Worm (Caenorhabditis elegans): Measurements from ENCODE around the gene F40F9.10.

F40F9.10 gene

ce11 chrV:9713532-9713931, at the start of gene F40F9.10:
Gene F40F9.10 (minus strand): TSS chrV:9713632.
- TF ChIP-seq dao-5 (tag; optimal IDR thresholded peaks at IDR 0.05) (no peak), W03F9.2 (tag; optimal IDR thresholded peaks at IDR 0.05) (no peak), him-1 (tag; optimal IDR thresholded peaks at IDR 0.05) (no peak)

ce11 chrV:9758437-9758836, 45.0 kb upstream of the F40F9.10 start:
- TF ChIP-seq dao-5 (tag; optimal IDR thresholded peaks at IDR 0.05), result no peak
- no peak for TF ChIP-seq W03F9.2 (tag; optimal IDR thresholded peaks at IDR 0.05)

- no peak for TF ChIP-seq dao-5 (tag; optimal IDR thresholded peaks at IDR 0.05)
- no peak for TF ChIP-seq him-1 (tag; optimal IDR thresholded peaks at IDR 0.05)
Measured at ce11 chrV:9757884-9758283, 44.5 kb upstream of the F40F9.10 start, which contains the start of gene F58E6.11. Gene F58E6.11 (minus strand): TSS chrV:9757984.

ce11 chrV:9756242-9756641, 42.8 kb upstream of the F40F9.10 start, which contains the start of gene hrg-3:
Gene hrg-3 (plus strand): TSS chrV:9756468.
- no peak for TF ChIP-seq W03F9.2 (tag; optimal IDR thresholded peaks at IDR 0.05)
- TF ChIP-seq him-1 (tag; optimal IDR thresholded peaks at IDR 0.05), result no peak
- TF ChIP-seq dao-5 (tag; optimal IDR thresholded peaks at IDR 0.05), result no peak

ce11 chrV:9755725-9756124, 42.3 kb upstream of the F40F9.10 start, which contains the start of gene F58E6.8:
Gene F58E6.8 (minus strand): TSS chrV:9755825.
- TF ChIP-seq dao-5 (tag; optimal IDR thresholded peaks at IDR 0.05) (no peak), W03F9.2 (tag; optimal IDR thresholded peaks at IDR 0.05) (no peak), him-1 (tag; optimal IDR thresholded peaks at IDR 0.05) (no peak)

- TF ChIP-seq him-1 (tag; optimal IDR thresholded peaks at IDR 0.05) (no peak), W03F9.2 (tag; optimal IDR thresholded peaks at IDR 0.05) (no peak), dao-5 (tag; optimal IDR thresholded peaks at IDR 0.05) (no peak)
Measured at ce11 chrV:9754459-9754858, 41.0 kb upstream of the F40F9.10 start, which contains the start of gene F58E6.5. Gene F58E6.5 (minus strand): TSS chrV:9754559.

- no peak for TF ChIP-seq him-1 (tag; optimal IDR thresholded peaks at IDR 0.05)
- TF ChIP-seq dao-5 (tag; optimal IDR thresholded peaks at IDR 0.05), result no peak
- no peak for TF ChIP-seq W03F9.2 (tag; optimal IDR thresholded peaks at IDR 0.05)
Measured at ce11 chrV:9753554-9753953, 40.1 kb upstream of the F40F9.10 start.

ce11 chrV:9752918-9753317, 39.5 kb upstream of the F40F9.10 start, which contains the start of gene F58E6.6:
Gene F58E6.6 (minus strand): TSS chrV:9753018.
- no peak for TF ChIP-seq W03F9.2 (tag; optimal IDR thresholded peaks at IDR 0.05)
- TF ChIP-seq him-1 (tag; optimal IDR thresholded peaks at IDR 0.05), result no peak
- no peak for TF ChIP-seq dao-5 (tag; optimal IDR thresholded peaks at IDR 0.05)

- TF ChIP-seq dao-5 (tag; optimal IDR thresholded peaks at IDR 0.05) (no peak), W03F9.2 (tag; optimal IDR thresholded peaks at IDR 0.05) (no peak), him-1 (tag; optimal IDR thresholded peaks at IDR 0.05) (no peak)
Measured at ce11 chrV:9750308-9750707, 36.9 kb upstream of the F40F9.10 start, which contains the start of gene F58E6.4. Gene F58E6.4 (minus strand): TSS chrV:9750408.

- TF ChIP-seq W03F9.2 (tag; optimal IDR thresholded peaks at IDR 0.05) (no peak), dao-5 (tag; optimal IDR thresholded peaks at IDR 0.05) (no peak), him-1 (tag; optimal IDR thresholded peaks at IDR 0.05) (no peak)
Measured at ce11 chrV:9744934-9745333, 31.5 kb upstream of the F40F9.10 start, which contains the start of gene F58E6.13. Gene F58E6.13 (plus strand): TSS chrV:9745234.

- no peak for TF ChIP-seq W03F9.2 (tag; optimal IDR thresholded peaks at IDR 0.05)
- TF ChIP-seq him-1 (tag; optimal IDR thresholded peaks at IDR 0.05), result no peak
- TF ChIP-seq dao-5 (tag; optimal IDR thresholded peaks at IDR 0.05), result no peak
Measured at ce11 chrV:9740858-9741257, 27.4 kb upstream of the F40F9.10 start, which contains the start of gene sta-2. Gene sta-2 (plus strand): TSS chrV:9741206.

ce11 chrV:9739402-9739801, 26.0 kb upstream of the F40F9.10 start, which contains the start of gene marc-1:
Gene marc-1 (plus strand): TSS chrV:9739702.
- TF ChIP-seq W03F9.2 (tag; optimal IDR thresholded peaks at IDR 0.05) (no peak), him-1 (tag; optimal IDR thresholded peaks at IDR 0.05) (no peak), dao-5 (tag; optimal IDR thresholded peaks at IDR 0.05) (no peak)

ce11 chrV:9738077-9738705, 24.8 kb upstream of the F40F9.10 start:
- no peak for TF ChIP-seq W03F9.2 (tag; optimal IDR thresholded peaks at IDR 0.05)
- TF ChIP-seq dao-5 (tag; optimal IDR thresholded peaks at IDR 0.05), result no peak
- no peak for TF ChIP-seq him-1 (tag; optimal IDR thresholded peaks at IDR 0.05)

- TF ChIP-seq W03F9.2 (tag; optimal IDR thresholded peaks at IDR 0.05) (no peak), him-1 (tag; optimal IDR thresholded peaks at IDR 0.05) (no peak), dao-5 (tag; optimal IDR thresholded peaks at IDR 0.05) (no peak)
Measured at ce11 chrV:9737287-9737686, 23.9 kb upstream of the F40F9.10 start, which contains the start of gene aqp-4. Gene aqp-4 (plus strand): TSS chrV:9737556.

All from whole organism, L4/young adult.